Worm (Caenorhabditis elegans): Measurements from ENCODE around the gene C45B2.3.
A peak's percentile ranks its signal among the peaks of the same experiment; 100 is the strongest.

C45B2.3 gene

ce11 chrX:6103297-6103696 is 20.5 kb downstream of the C45B2.3 start, which contains the start of gene C15H9.11:
C15H9.11 (minus strand) TSS chrX:6103397.
- TF ChIP-seq F57A8.1 (GFP tag; optimal IDR thresholded peaks at IDR 0.05) (no peak), lsl-1 (GFP tag; optimal IDR thresholded peaks at IDR 0.05) (no peak), zfh-2 (GFP tag; conservative IDR thresholded peaks at IDR 0.05) (no peak), unc-130 (GFP tag; optimal IDR thresholded peaks at IDR 0.05) (no peak), K11D2.4 (GFP tag; IDR thresholded peaks at IDR 0.05) (no peak), lir-1 (GFP tag; conservative IDR thresholded peaks at IDR 0.05) (no peak), D2030.7 (GFP tag; IDR thresholded peaks at IDR 0.05) (no peak), lsy-27 (tag; optimal IDR thresholded peaks at IDR 0.05; ENCODE audit: borderline replicate concordance, insufficient read depth) (no peak), lag-1 (GFP tag; IDR thresholded peaks at IDR 0.05) (no peak), hrde-1 (tag; optimal IDR thresholded peaks at IDR 0.05; ENCODE audit: borderline replicate concordance) (no peak), F33H1.4 (GFP tag; IDR thresholded peaks at IDR 0.05) (no peak), Y95B8A.8 (GFP tag; IDR thresholded peaks at IDR 0.05) (no peak)

DNA sequence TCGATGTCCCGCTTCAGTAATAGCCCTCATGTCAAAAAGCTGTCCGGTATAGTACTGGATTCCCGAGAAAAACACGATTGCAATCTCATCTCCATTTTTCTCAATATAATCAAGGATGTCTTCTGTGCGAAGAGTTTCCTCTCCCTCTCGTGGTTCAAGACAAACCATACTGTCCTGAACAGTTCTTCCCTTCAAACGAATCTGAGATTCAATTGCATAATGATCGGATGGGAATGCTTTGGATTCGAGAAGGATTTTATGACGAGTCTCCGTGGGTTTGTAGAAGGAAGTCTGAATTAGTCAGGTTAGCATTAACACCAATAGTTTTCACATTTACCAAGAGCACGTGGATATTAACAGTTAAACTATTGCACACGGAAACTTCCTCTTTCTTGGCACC is 25.2 kb downstream of the C45B2.3 start:
- TF ChIP-seq lin-40 (tag; optimal IDR thresholded peaks at IDR 0.05) (no peak), attf-5 (GFP tag; optimal IDR thresholded peaks at IDR 0.05) (no peak), ztf-6 (GFP tag; IDR thresholded peaks at IDR 0.05) (no peak), chd-7 (tag; optimal IDR thresholded peaks at IDR 0.05) (no peak), ekl-4 (GFP tag; IDR thresholded peaks at IDR 0.05) (no peak)

- TF ChIP-seq nfya-2 (GFP tag; IDR thresholded peaks at IDR 0.05) (no peak), nhr-80 (tag; optimal IDR thresholded peaks at IDR 0.05) (peak; percentile 45)
Observed at ce11 chrX:6109288-6109770, 26.6 kb downstream of the C45B2.3 start, which contains the start of gene kynu-1. kynu-1 (minus strand) TSS chrX:6109338.

DNA sequence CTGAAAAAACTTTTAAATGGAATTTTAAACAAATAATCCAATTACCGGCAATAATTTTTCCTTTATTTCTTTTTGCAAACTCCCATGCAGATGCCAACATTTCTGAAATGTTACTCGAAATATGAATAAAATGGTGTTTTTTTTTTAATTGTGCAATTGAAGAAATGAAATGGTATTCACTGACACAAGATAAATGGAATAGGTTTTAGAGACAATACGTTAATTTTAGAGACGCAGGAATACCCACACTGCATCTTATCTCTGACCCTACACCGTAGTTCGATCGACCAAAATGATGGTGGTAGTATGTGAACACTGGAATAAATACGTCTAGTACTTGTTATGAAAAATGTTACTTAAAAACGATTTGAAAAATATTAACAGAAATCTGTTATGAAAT is 30.1 kb downstream of the C45B2.3 start, which contains the start of gene prx-3:
Gene prx-3, minus strand, starts transcription at position 101 of the 400 bp plus-strand sequence.
- TF ChIP-seq bed-2 (GFP tag; IDR thresholded peaks at IDR 0.05), result no peak
- no peak for TF ChIP-seq F22D6.2 (tag; optimal IDR thresholded peaks at IDR 0.05)
- no peak for TF ChIP-seq repo-1 (tag; optimal IDR thresholded peaks at IDR 0.05)
- no peak for TF ChIP-seq rec-8 (tag; optimal IDR thresholded peaks at IDR 0.05)

DNA sequence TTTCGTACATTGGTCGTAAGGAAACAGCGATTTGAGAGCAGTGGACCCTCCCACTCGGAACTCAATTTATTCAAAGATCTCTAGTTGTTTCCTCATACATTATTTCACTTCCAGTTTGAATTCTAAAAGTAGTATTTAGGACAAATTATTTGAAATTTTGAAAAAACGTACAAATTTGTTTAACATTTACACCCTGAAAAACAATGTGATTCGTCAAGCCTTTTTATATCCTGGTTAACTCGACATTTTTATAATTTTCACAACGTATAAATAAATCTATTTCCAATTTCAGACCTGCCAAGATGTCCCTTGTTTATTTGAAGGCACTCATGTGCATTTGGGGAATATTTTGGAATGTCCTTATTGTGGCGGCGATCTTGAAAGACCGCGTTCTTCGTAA is 32.7 kb downstream of the C45B2.3 start, which contains the start of gene C15H9.3:
Gene C15H9.3, plus strand, starts transcription at position 301 of the 400 bp plus-strand sequence.
- TF ChIP-seq C17E4.6 (GFP tag; IDR thresholded peaks at IDR 0.05), result no peak
- no peak for TF ChIP-seq B0019.2 (GFP tag; conservative IDR thresholded peaks at IDR 0.05)

DNA sequence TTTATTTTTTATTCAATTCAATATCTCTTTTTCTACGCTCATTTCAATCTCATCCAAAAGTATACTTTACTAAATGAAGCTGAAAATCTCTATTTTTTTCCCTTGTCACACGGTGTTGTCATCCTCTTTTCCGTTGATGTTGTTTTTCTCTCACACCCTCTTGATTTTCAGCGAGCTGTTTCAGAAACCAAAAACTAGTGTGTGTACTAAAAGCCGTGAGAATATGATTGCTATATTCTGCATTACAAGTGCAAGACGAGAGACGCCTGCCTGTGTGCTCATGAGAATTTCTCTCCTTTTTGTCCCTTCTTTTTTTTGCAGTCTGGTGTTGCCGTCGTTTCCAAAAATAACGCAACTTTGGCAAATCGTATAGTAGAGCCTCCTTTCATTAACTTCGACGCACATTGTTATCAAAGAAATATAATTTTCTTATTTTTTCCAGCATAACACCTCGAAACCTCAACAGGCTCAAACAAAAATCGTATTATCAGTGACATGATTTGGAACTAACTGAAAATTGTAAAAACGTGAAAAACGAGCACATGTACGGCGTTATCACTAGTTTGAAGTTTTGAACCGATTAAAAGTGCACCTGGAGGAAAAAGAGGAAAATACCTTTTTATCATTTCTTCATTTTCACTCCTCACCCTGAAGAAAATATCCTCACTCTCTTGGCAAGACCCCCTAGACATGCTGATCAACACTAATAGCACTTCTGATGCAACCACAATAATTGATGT is 35.5 kb downstream of the C45B2.3 start, which contains the start of gene C15H9.2:
Gene C15H9.2, plus strand, starts transcription at position 441 of the 740 bp plus-strand sequence.
- TF ChIP-seq ztf-26 (tag; optimal IDR thresholded peaks at IDR 0.05) (no peak), nhr-80 (tag; optimal IDR thresholded peaks at IDR 0.05) (peak; percentile 56), let-526 (GFP tag; IDR thresholded peaks at IDR 0.05) (no peak), hmg-1.2 (GFP tag; IDR thresholded peaks at IDR 0.05) (no peak)

All from whole organism, young adult.